Worm (Caenorhabditis elegans) whole organism, L1 larva: Measurements from ENCODE around the gene szy-2.

Source experiments
- hlh-4 ChIP-seq: sonication (generic microtip); optimal IDR thresholded peaks from 2 replicates; lab custom pipeline; 2016; ENCODE audit warnings: mild to moderate bottlenecking, missing genetic modification characterization, missing compliant biosample characterization
- unc-62 ChIP-seq: fragments of 150-350 bp; optimal IDR thresholded peaks from 2 replicates; lab custom pipeline; 2014; ENCODE audit warnings: missing biosample characterization, missing genetic modification reagents, missing genetic modification characterization

ce11 chrIII:5340530-5340929 lies 30.5 kb downstream of the szy-2 start:
- no peak for TF ChIP-seq hlh-4 (tag; lab: Kevin White, UChicago)
- TF ChIP-seq unc-62 (GFP tag; lab: Kevin White, UChicago) = no peak
